Worm (Caenorhabditis elegans): Measurements from ENCODE around the gene C55C3.4.

- no peak for TF ChIP-seq him-1 (tag; optimal IDR thresholded peaks at IDR 0.05)
- TF ChIP-seq dao-5 (tag; optimal IDR thresholded peaks at IDR 0.05) = no peak
Measured at ce11 chrIV:5703443-5703842, 25.5 kb upstream of the C55C3.4 start, which contains the start of the genes C55C3.73 and perm-5.

All from whole organism, L4/young adult.